Worm (Caenorhabditis elegans) whole organism, young adult: ENCODE results near the gene pbs-6.

Experiments
- B0019.2 ChIP-seq: fragments of 200-800 bp; sonication (Bioruptor generic); conservative IDR thresholded peaks from 2 replicates; pipeline ENCODE4 v1.3.6; 2022; ENCODE audit warnings: missing genetic modification reagents, missing genetic modification characterization, missing compliant biosample characterization
- F22D6.2 ChIP-seq: sonication (generic microtip); optimal IDR thresholded peaks from 2 replicates; lab custom pipeline; 2016; ENCODE audit warnings: mild to moderate bottlenecking, missing genetic modification characterization, missing compliant biosample characterization
- F33H1.4 ChIP-seq: fragments of 200-800 bp; sonication (Bioruptor generic); IDR thresholded peaks from 2 replicates; pipeline ENCODE4 v1.3.6; 2022; ENCODE audit warnings: missing genetic modification reagents, missing genetic modification characterization, missing compliant biosample characterization
- F39B2.1 ChIP-seq: fragments of 200-800 bp; sonication (Bioruptor generic); IDR thresholded peaks from 2 replicates; pipeline ENCODE4 v1.3.6; 2022; ENCODE audit warnings: missing genetic modification reagents, missing genetic modification characterization, missing compliant biosample characterization
- K11D2.4 ChIP-seq: fragments of 200-800 bp; sonication (Bioruptor generic); IDR thresholded peaks from 2 replicates; pipeline ENCODE4 v1.3.6; 2022; ENCODE audit warnings: missing genetic modification reagents, missing genetic modification characterization, missing compliant biosample characterization
- Y53F4B.3 ChIP-seq: fragments of 200-800 bp; sonication (Bioruptor generic); IDR thresholded peaks from 2 replicates; pipeline ENCODE4 v1.3.6; 2022; ENCODE audit warnings: missing genetic modification reagents, missing genetic modification characterization, missing compliant biosample characterization
- Y53G8AR.9 ChIP-seq: fragments of 200-800 bp; sonication (Bioruptor generic); conservative IDR thresholded peaks from 2 replicates; pipeline ENCODE4 v1.3.6; 2022; ENCODE audit warnings: missing genetic modification reagents, missing genetic modification characterization, missing compliant biosample characterization
- Y79H2A.3 ChIP-seq: fragments of 200-800 bp; sonication (Bioruptor generic); conservative IDR thresholded peaks from 2 replicates; pipeline ENCODE4 v1.3.6; 2022; ENCODE audit warnings: missing genetic modification reagents, missing genetic modification characterization, missing compliant biosample characterization
- ZK185.1 ChIP-seq: sonication (generic microtip); optimal IDR thresholded peaks from 2 replicates; lab custom pipeline; 2016; ENCODE audit warnings: mild to moderate bottlenecking, missing genetic modification characterization, missing compliant biosample characterization; ENCODE audit not compliant: poor library complexity, severe bottlenecking
- akir-1 ChIP-seq: fragments of 200-800 bp; sonication (Bioruptor generic); optimal IDR thresholded peaks from 2 replicates; lab custom pipeline; 2018; ENCODE audit warnings: mild to moderate bottlenecking, missing genetic modification characterization, moderate library complexity, missing compliant biosample characterization
- athp-1 ChIP-seq: sonication (generic microtip); optimal IDR thresholded peaks from 2 replicates; lab custom pipeline; 2017; ENCODE audit warnings: mild to moderate bottlenecking, missing genetic modification characterization, missing compliant biosample characterization
- attf-6 ChIP-seq: fragments of 200-800 bp; sonication (Bioruptor generic); IDR thresholded peaks from 2 replicates; pipeline ENCODE4 v1.3.6; 2022; ENCODE audit warnings: missing genetic modification reagents, missing genetic modification characterization, missing compliant biosample characterization
- bed-2 ChIP-seq: fragments of 200-800 bp; sonication (Bioruptor generic); IDR thresholded peaks from 2 replicates; pipeline ENCODE4 v1.3.6; 2022; ENCODE audit warnings: missing genetic modification reagents, missing genetic modification characterization, missing compliant biosample characterization
- ccch-3 ChIP-seq: fragments of 200-800 bp; sonication (Bioruptor generic); optimal IDR thresholded peaks from 2 replicates; lab custom pipeline; 2018; ENCODE audit warnings: mild to moderate bottlenecking, missing genetic modification characterization, missing compliant biosample characterization
- ceh-100 ChIP-seq: fragments of 200-800 bp; sonication (Bioruptor generic); IDR thresholded peaks from 2 replicates; pipeline ENCODE4 v1.3.6; 2022; ENCODE audit warnings: missing genetic modification reagents, missing genetic modification characterization, missing compliant biosample characterization
- ceh-27 ChIP-seq: fragments of 200-800 bp; sonication (Bioruptor generic); optimal IDR thresholded peaks from 2 replicates; lab custom pipeline; 2018; ENCODE audit warnings: mild to moderate bottlenecking, missing genetic modification characterization, moderate library complexity, missing compliant biosample characterization
- die-1 ChIP-seq: sonication (generic microtip); optimal IDR thresholded peaks from 2 replicates; lab custom pipeline; 2016; ENCODE audit warnings: missing genotype, mild to moderate bottlenecking, missing genetic modification characterization, missing compliant biosample characterization
- dpl-1 ChIP-seq: fragments of 150-350 bp; optimal IDR thresholded peaks from 2 replicates; lab custom pipeline; 2014; ENCODE audit warnings: missing biosample characterization, missing genetic modification reagents, missing genetic modification characterization
- ets-4 ChIP-seq: fragments of 200-800 bp; sonication (Bioruptor generic); optimal IDR thresholded peaks from 2 replicates; lab custom pipeline; 2018; ENCODE audit warnings: mild to moderate bottlenecking, missing genetic modification characterization, missing compliant biosample characterization
- hrde-1 ChIP-seq: sonication (generic microtip); optimal IDR thresholded peaks from 2 replicates; lab custom pipeline; 2016; ENCODE audit warnings: missing genetic modification characterization, mild to moderate bottlenecking, missing compliant biosample characterization, moderate library complexity, missing genotype, missing genetic modification reagents, borderline replicate concordance
- hsf-1 ChIP-seq: fragments of 200-800 bp; sonication (Bioruptor generic); IDR thresholded peaks from 2 replicates; pipeline ENCODE4 v1.3.6; 2022; ENCODE audit warnings: missing genetic modification reagents, missing genetic modification characterization, missing compliant biosample characterization
- let-526 ChIP-seq: fragments of 200-800 bp; sonication (Bioruptor generic); IDR thresholded peaks from 2 replicates; pipeline ENCODE4 v1.3.6; 2022; ENCODE audit warnings: missing genetic modification reagents, missing genetic modification characterization, missing compliant biosample characterization
- lin-40 ChIP-seq: sonication (generic microtip); optimal IDR thresholded peaks from 2 replicates; lab custom pipeline; 2016; ENCODE audit warnings: missing genetic modification characterization, mild to moderate bottlenecking, missing compliant biosample characterization, missing genotype, missing genetic modification reagents
- lin-54 ChIP-seq: fragments of 200-800 bp; sonication (Bioruptor generic); optimal IDR thresholded peaks from 2 replicates; lab custom pipeline; 2018; ENCODE audit warnings: mild to moderate bottlenecking, missing genetic modification characterization, missing compliant biosample characterization
- lir-1 ChIP-seq: fragments of 200-800 bp; sonication (Bioruptor generic); conservative IDR thresholded peaks from 2 replicates; pipeline ENCODE4 v1.3.6; 2022; ENCODE audit warnings: missing genetic modification reagents, missing genetic modification characterization, missing compliant biosample characterization
- lsl-1 ChIP-seq: fragments of 200-800 bp; sonication (Bioruptor generic); optimal IDR thresholded peaks from 2 replicates; lab custom pipeline; 2018; ENCODE audit warnings: mild to moderate bottlenecking, missing genetic modification characterization, moderate library complexity, missing compliant biosample characterization
- lsy-27 ChIP-seq: sonication (generic microtip); optimal IDR thresholded peaks from 2 replicates; lab custom pipeline; 2017; ENCODE audit warnings: missing genetic modification characterization, mild to moderate bottlenecking, missing compliant biosample characterization, antibody characterized with exemption, missing genotype, borderline replicate concordance; ENCODE audit not compliant: insufficient read depth
- madf-10 ChIP-seq: sonication (generic microtip); optimal IDR thresholded peaks from 2 replicates; lab custom pipeline; 2016; ENCODE audit warnings: mild to moderate bottlenecking, missing genetic modification characterization, missing compliant biosample characterization
- madf-3 ChIP-seq: fragments of 200-800 bp; sonication (Bioruptor generic); IDR thresholded peaks from 2 replicates; pipeline ENCODE4 v1.3.6; 2022; ENCODE audit warnings: missing genetic modification reagents, missing genetic modification characterization, missing compliant biosample characterization
- madf-8 ChIP-seq: fragments of 200-800 bp; sonication (Bioruptor generic); conservative IDR thresholded peaks from 2 replicates; pipeline ENCODE4 v1.3.6; 2022; ENCODE audit warnings: missing genetic modification reagents, missing genetic modification characterization, missing compliant biosample characterization
- nfya-1 ChIP-seq: sonication (generic microtip); optimal IDR thresholded peaks from 2 replicates; lab custom pipeline; 2017; ENCODE audit warnings: antibody characterized with exemption, missing compliant biosample characterization, missing genetic modification characterization, borderline replicate concordance; ENCODE audit not compliant: insufficient read depth
- nfya-2 ChIP-seq: fragments of 200-800 bp; sonication (Bioruptor generic); IDR thresholded peaks from 2 replicates; pipeline ENCODE4 v1.3.6; 2022; ENCODE audit warnings: missing genetic modification reagents, missing genetic modification characterization, missing compliant biosample characterization
- pbrm-1 ChIP-seq: fragments of 200-800 bp; sonication (Bioruptor generic); IDR thresholded peaks from 2 replicates; pipeline ENCODE4 v1.3.6; 2022; ENCODE audit warnings: missing genetic modification reagents, missing genetic modification characterization, missing compliant biosample characterization
- rcor-1 ChIP-seq: fragments of 200-800 bp; sonication (Bioruptor generic); IDR thresholded peaks from 2 replicates; pipeline ENCODE4 v1.3.6; 2022; ENCODE audit warnings: missing genetic modification reagents, missing genetic modification characterization, missing compliant biosample characterization
- rec-8 ChIP-seq, 2 experiments: sonication (generic microtip); optimal IDR thresholded peaks; 2 replicates each; lab custom pipeline; 2016; ENCODE audit warnings: mild to moderate bottlenecking in 2 of 2, missing genetic modification characterization in 2 of 2, missing genetic modification reagents in 2 of 2, missing genotype in 2 of 2, missing biosample characterization in 1 of 2, missing compliant biosample characterization in 1 of 2, moderate library complexity in 1 of 2
- repo-1 ChIP-seq: sonication (generic microtip); optimal IDR thresholded peaks from 2 replicates; lab custom pipeline; 2017; ENCODE audit warnings: mild to moderate bottlenecking, missing genetic modification characterization, missing compliant biosample characterization
- sdz-38 ChIP-seq: sonication (generic microtip); optimal IDR thresholded peaks from 2 replicates; lab custom pipeline; 2016; ENCODE audit warnings: missing genotype, missing genetic modification characterization, missing compliant biosample characterization
- snpc-3.4 ChIP-seq: sonication (generic microtip); optimal IDR thresholded peaks from 2 replicates; lab custom pipeline; 2017; ENCODE audit warnings: missing genetic modification characterization, mild to moderate bottlenecking, missing compliant biosample characterization, antibody characterized with exemption, moderate library complexity, missing genotype, missing genetic modification reagents
- snpc-4 ChIP-seq, 5 experiments: fragments of 150-350 bp in 1 of 5; sonication (generic microtip) in 4 of 5; optimal IDR thresholded peaks; 2 replicates each; lab custom pipeline; 2014 to 2018; ENCODE audit warnings: missing genetic modification characterization in 5 of 5, missing biosample characterization in 3 of 5, antibody characterized with exemption in 2 of 5, mild to moderate bottlenecking in 2 of 5, missing compliant biosample characterization in 2 of 5, missing genotype in 2 of 5, moderate library complexity in 2 of 5, missing genetic modification reagents in 1 of 5
- ztf-18 ChIP-seq: sonication (generic microtip); optimal IDR thresholded peaks from 2 replicates; lab custom pipeline; 2016; ENCODE audit warnings: missing genotype, mild to moderate bottlenecking, missing genetic modification characterization, missing compliant biosample characterization
- ztf-25 ChIP-seq: fragments of 200-800 bp; sonication (Bioruptor generic); IDR thresholded peaks from 2 replicates; pipeline ENCODE4 v1.3.6; 2022; ENCODE audit warnings: missing genetic modification reagents, missing genetic modification characterization, missing compliant biosample characterization
- ztf-28 ChIP-seq: fragments of 200-800 bp; sonication (Bioruptor generic); IDR thresholded peaks from 2 replicates; pipeline ENCODE4 v1.3.6; 2022; ENCODE audit warnings: missing genetic modification reagents, missing genetic modification characterization, missing compliant biosample characterization
- ztf-3 ChIP-seq: fragments of 200-800 bp; sonication (Bioruptor generic); optimal IDR thresholded peaks from 2 replicates; lab custom pipeline; 2018; ENCODE audit warnings: mild to moderate bottlenecking, missing genetic modification characterization, missing compliant biosample characterization

pbs-6 gene

ce11 chrIII:8250007-8250683 is 6.3 kb upstream of the pbs-6 start, which contains the start of gene knl-1 (continued):
- TF ChIP-seq Y53F4B.3 (GFP tag; lab: Robert Waterston, UW): no peak
- no peak for TF ChIP-seq pbrm-1 (GFP tag; lab: Robert Waterston, UW)
- TF ChIP-seq ztf-28: 0 out of 2 replicates have a peak, but pooled peaks have one; percentile 63
- no peak for TF ChIP-seq athp-1 (tag; lab: Kevin White, UChicago)
- 0 out of 2 replicates have a peak, but pooled peaks have one; percentile 59 for TF ChIP-seq ztf-25 (GFP tag; lab: Robert Waterston, UW)
- TF ChIP-seq ztf-3 (GFP tag; lab: Kevin White, UChicago): no peak
- no peak for TF ChIP-seq bed-2 (GFP tag; lab: Robert Waterston, UW)
- TF ChIP-seq snpc-3.4 (tag; lab: Kevin White, UChicago): peak; percentile 28
- TF ChIP-seq ets-4 (GFP tag; lab: Kevin White, UChicago): no peak
- peak; percentile 75 for TF ChIP-seq lsl-1 (GFP tag; lab: Kevin White, UChicago)
- no peak for TF ChIP-seq repo-1
- no peak for TF ChIP-seq snpc-4 (GFP tag; optimal IDR thresholded peaks at IDR 0.05; lab: Kevin White, UChicago)
- TF ChIP-seq snpc-4 (tag; optimal IDR thresholded peaks at IDR 0.05; lab: Kevin White, UChicago): peak in 1 of 4 experiments; percentile 59
- TF ChIP-seq Y79H2A.3 (GFP tag; lab: Robert Waterston, UW): peak; percentile 31; the same call in 1 of the 2 replicates
- TF ChIP-seq lin-40 (tag; lab: Kevin White, UChicago): no peak
- no peak for TF ChIP-seq attf-6 (GFP tag; lab: Robert Waterston, UW)
- TF ChIP-seq madf-10 (tag; lab: Kevin White, UChicago): peak; percentile 4
- TF ChIP-seq ceh-27 (GFP tag; lab: Kevin White, UChicago): peak; percentile 30
- TF ChIP-seq hsf-1: no peak
- peak; percentile 95 for TF ChIP-seq ceh-100 (GFP tag; lab: Robert Waterston, UW)
- no peak for TF ChIP-seq ccch-3 (GFP tag; lab: Kevin White, UChicago)
- peak; percentile 44 for TF ChIP-seq F33H1.4 (GFP tag; lab: Robert Waterston, UW)
- no peak for TF ChIP-seq nfya-2 (GFP tag; lab: Robert Waterston, UW)
- no peak for TF ChIP-seq lir-1 (GFP tag; lab: Robert Waterston, UW)
- TF ChIP-seq rec-8 (tag; optimal IDR thresholded peaks at IDR 0.05; lab: Kevin White, UChicago): no peak
- 0 out of 2 replicates have a peak, but pooled peaks have one; percentile 35 for TF ChIP-seq let-526 (GFP tag; lab: Robert Waterston, UW)
- no peak for TF ChIP-seq K11D2.4 (GFP tag; lab: Robert Waterston, UW)
- no peak for TF ChIP-seq sdz-38
- TF ChIP-seq F39B2.1 (GFP tag; lab: Robert Waterston, UW): no peak
- TF ChIP-seq akir-1: no peak
- TF ChIP-seq rcor-1: peak; percentile 45; the same call in 1 of the 2 replicates
- TF ChIP-seq nfya-1 (tag; lab: Kevin White, UChicago): no peak
- TF ChIP-seq die-1: no peak
- TF ChIP-seq lsy-27: no peak
- no peak for TF ChIP-seq hrde-1 (tag; lab: Kevin White, UChicago)
- TF ChIP-seq Y53G8AR.9 (GFP tag; lab: Robert Waterston, UW): no peak
- TF ChIP-seq ztf-18 (tag; lab: Kevin White, UChicago): peak; percentile 42
- TF ChIP-seq ZK185.1 (tag; lab: Kevin White, UChicago): no peak
- TF ChIP-seq madf-8 (GFP tag; lab: Robert Waterston, UW): peak; percentile 51; the same call in 1 of the 2 replicates
- TF ChIP-seq dpl-1: peak; percentile 79
- peak; percentile 68 for TF ChIP-seq lin-54 (GFP tag; lab: Kevin White, UChicago)
- no peak for TF ChIP-seq F22D6.2 (tag; lab: Kevin White, UChicago)
- no peak for TF ChIP-seq B0019.2 (GFP tag; lab: Robert Waterston, UW)
- no peak for TF ChIP-seq madf-3 (GFP tag; lab: Robert Waterston, UW)
- TF ChIP-seq, all 124 proteins: peak for 32
